Worm (Caenorhabditis elegans) whole organism, young adult: Measurements from ENCODE around the gene gst-23.

ENCODE experiments used
- C06A6.2 ChIP-seq: fragments of 200-800 bp; sonication (Bioruptor generic); conservative IDR thresholded peaks from 2 replicates; pipeline ENCODE4 v1.3.6; 2022; ENCODE audit warnings: missing genetic modification characterization, missing compliant biosample characterization
- F10E7.11 ChIP-seq: sonication (generic microtip); optimal IDR thresholded peaks from 2 replicates; lab custom pipeline; 2017; ENCODE audit warnings: mild to moderate bottlenecking, missing genetic modification characterization, moderate library complexity, missing compliant biosample characterization
- F23B12.7 ChIP-seq: sonication (generic microtip); optimal IDR thresholded peaks from 2 replicates; lab custom pipeline; 2017; ENCODE audit warnings: missing genetic modification characterization, mild to moderate bottlenecking, missing compliant biosample characterization, antibody characterized with exemption, moderate library complexity; ENCODE audit not compliant: insufficient read depth
- F55B11.4 ChIP-seq: sonication (generic microtip); optimal IDR thresholded peaks from 2 replicates; lab custom pipeline; 2016; ENCODE audit warnings: missing compliant biosample characterization, missing genetic modification characterization, borderline replicate concordance; ENCODE audit not compliant: insufficient read depth
- F57A8.1 ChIP-seq: fragments of 200-800 bp; sonication (Bioruptor generic); optimal IDR thresholded peaks from 2 replicates; lab custom pipeline; 2018; ENCODE audit warnings: mild to moderate bottlenecking, missing genetic modification characterization, moderate library complexity, missing compliant biosample characterization
- T26A5.8 ChIP-seq: sonication (generic microtip); optimal IDR thresholded peaks from 2 replicates; lab custom pipeline; 2016; ENCODE audit warnings: missing genetic modification characterization, missing compliant biosample characterization
- Y95B8A.8 ChIP-seq: fragments of 200-800 bp; sonication (Bioruptor generic); IDR thresholded peaks from 2 replicates; pipeline ENCODE4 v1.3.6; 2022; ENCODE audit warnings: missing genetic modification reagents, missing genetic modification characterization, missing compliant biosample characterization
- ZK185.1 ChIP-seq: sonication (generic microtip); optimal IDR thresholded peaks from 2 replicates; lab custom pipeline; 2016; ENCODE audit warnings: mild to moderate bottlenecking, missing genetic modification characterization, missing compliant biosample characterization; ENCODE audit not compliant: poor library complexity, severe bottlenecking
- aptf-3 ChIP-seq: fragments of 200-800 bp; sonication (Bioruptor generic); IDR thresholded peaks from 2 replicates; pipeline ENCODE4 v1.3.6; 2022; ENCODE audit warnings: missing genetic modification characterization, missing compliant biosample characterization
- atf-7 ChIP-seq: sonication (generic microtip); optimal IDR thresholded peaks from 2 replicates; lab custom pipeline; 2017; ENCODE audit warnings: mild to moderate bottlenecking, missing genetic modification characterization, missing compliant biosample characterization
- athp-1 ChIP-seq: sonication (generic microtip); optimal IDR thresholded peaks from 2 replicates; lab custom pipeline; 2017; ENCODE audit warnings: mild to moderate bottlenecking, missing genetic modification characterization, missing compliant biosample characterization
- attf-6 ChIP-seq: fragments of 200-800 bp; sonication (Bioruptor generic); IDR thresholded peaks from 2 replicates; pipeline ENCODE4 v1.3.6; 2022; ENCODE audit warnings: missing genetic modification reagents, missing genetic modification characterization, missing compliant biosample characterization
- ceh-27 ChIP-seq: fragments of 200-800 bp; sonication (Bioruptor generic); optimal IDR thresholded peaks from 2 replicates; lab custom pipeline; 2018; ENCODE audit warnings: mild to moderate bottlenecking, missing genetic modification characterization, moderate library complexity, missing compliant biosample characterization
- ceh-58 ChIP-seq: fragments of 200-800 bp; sonication (Bioruptor generic); IDR thresholded peaks from 2 replicates; pipeline ENCODE4 v1.3.6; 2022; ENCODE audit warnings: missing genetic modification characterization, missing compliant biosample characterization
- egl-18 ChIP-seq: fragments of 200-800 bp; sonication (Bioruptor generic); IDR thresholded peaks from 2 replicates; pipeline ENCODE4 v1.3.6; 2022; ENCODE audit warnings: missing genetic modification reagents, missing genetic modification characterization, missing compliant biosample characterization
- him-1 ChIP-seq: sonication (generic microtip); optimal IDR thresholded peaks from 2 replicates; lab custom pipeline; 2016; ENCODE audit warnings: missing genotype, missing genetic modification reagents, missing genetic modification characterization, missing compliant biosample characterization
- hlh-12 ChIP-seq: sonication (generic microtip); optimal IDR thresholded peaks from 2 replicates; lab custom pipeline; 2016; ENCODE audit warnings: missing genetic modification characterization, missing compliant biosample characterization
- hmg-1.2 ChIP-seq: fragments of 200-800 bp; sonication (Bioruptor generic); IDR thresholded peaks from 2 replicates; pipeline ENCODE4 v1.3.6; 2022; ENCODE audit warnings: missing genetic modification reagents, missing genetic modification characterization, missing compliant biosample characterization
- hmg-20 ChIP-seq: fragments of 200-800 bp; sonication (Bioruptor generic); IDR thresholded peaks from 2 replicates; pipeline ENCODE4 v1.3.6; 2022; ENCODE audit warnings: missing genetic modification reagents, missing genetic modification characterization, missing compliant biosample characterization
- hsf-1 ChIP-seq: fragments of 200-800 bp; sonication (Bioruptor generic); IDR thresholded peaks from 2 replicates; pipeline ENCODE4 v1.3.6; 2022; ENCODE audit warnings: missing genetic modification reagents, missing genetic modification characterization, missing compliant biosample characterization
- let-526 ChIP-seq: fragments of 200-800 bp; sonication (Bioruptor generic); IDR thresholded peaks from 2 replicates; pipeline ENCODE4 v1.3.6; 2022; ENCODE audit warnings: missing genetic modification reagents, missing genetic modification characterization, missing compliant biosample characterization
- lin-35 ChIP-seq, 3 experiments: fragments of 150-350 bp in 2 of 3; sonication (generic microtip) in 1 of 3; optimal IDR thresholded peaks; 2 replicates each; lab custom pipeline; 2014 to 2018; ENCODE audit warnings: missing biosample characterization in 3 of 3, missing genetic modification characterization in 3 of 3, missing genetic modification reagents in 3 of 3
- lin-54 ChIP-seq: fragments of 200-800 bp; sonication (Bioruptor generic); optimal IDR thresholded peaks from 2 replicates; lab custom pipeline; 2018; ENCODE audit warnings: mild to moderate bottlenecking, missing genetic modification characterization, missing compliant biosample characterization
- lsy-27 ChIP-seq: sonication (generic microtip); optimal IDR thresholded peaks from 2 replicates; lab custom pipeline; 2017; ENCODE audit warnings: missing genetic modification characterization, mild to moderate bottlenecking, missing compliant biosample characterization, antibody characterized with exemption, missing genotype, borderline replicate concordance; ENCODE audit not compliant: insufficient read depth
- madf-3 ChIP-seq: fragments of 200-800 bp; sonication (Bioruptor generic); IDR thresholded peaks from 2 replicates; pipeline ENCODE4 v1.3.6; 2022; ENCODE audit warnings: missing genetic modification reagents, missing genetic modification characterization, missing compliant biosample characterization
- madf-8 ChIP-seq: fragments of 200-800 bp; sonication (Bioruptor generic); conservative IDR thresholded peaks from 2 replicates; pipeline ENCODE4 v1.3.6; 2022; ENCODE audit warnings: missing genetic modification reagents, missing genetic modification characterization, missing compliant biosample characterization
- mes-4 ChIP-seq: sonication (generic microtip); optimal IDR thresholded peaks from 2 replicates; lab custom pipeline; 2016; ENCODE audit warnings: missing genotype, missing genetic modification characterization, missing compliant biosample characterization
- nfya-1 ChIP-seq: sonication (generic microtip); optimal IDR thresholded peaks from 2 replicates; lab custom pipeline; 2017; ENCODE audit warnings: antibody characterized with exemption, missing compliant biosample characterization, missing genetic modification characterization, borderline replicate concordance; ENCODE audit not compliant: insufficient read depth
- nfyb-1 ChIP-seq: fragments of 200-800 bp; sonication (Bioruptor generic); IDR thresholded peaks from 2 replicates; pipeline ENCODE4 v1.3.6; 2022; ENCODE audit warnings: missing genetic modification reagents, missing genetic modification characterization, missing compliant biosample characterization
- nhr-120 ChIP-seq: fragments of 200-800 bp; sonication (Bioruptor generic); IDR thresholded peaks from 2 replicates; pipeline ENCODE4 v1.3.6; 2022; ENCODE audit warnings: missing genetic modification characterization, missing compliant biosample characterization
- nhr-27 ChIP-seq: fragments of 200-800 bp; sonication (Bioruptor generic); optimal IDR thresholded peaks from 2 replicates; lab custom pipeline; 2018; ENCODE audit warnings: mild to moderate bottlenecking, missing genetic modification characterization, moderate library complexity, missing compliant biosample characterization
- nhr-80 ChIP-seq: sonication (generic microtip); optimal IDR thresholded peaks from 2 replicates; lab custom pipeline; 2016; ENCODE audit warnings: missing genetic modification characterization, missing compliant biosample characterization
- pha-4 ChIP-seq: fragments of 150-350 bp; sonication (generic microtip); optimal IDR thresholded peaks from 2 replicates; lab custom pipeline; 2014; ENCODE audit warnings: missing biosample characterization, missing genetic modification reagents, missing genetic modification characterization
- tbx-9 ChIP-seq: sonication (generic microtip); optimal IDR thresholded peaks from 2 replicates; lab custom pipeline; 2016; ENCODE audit warnings: borderline replicate concordance, missing genetic modification characterization, inconsistent platforms, missing compliant biosample characterization
- unc-130 ChIP-seq: sonication (generic microtip); optimal IDR thresholded peaks from 2 replicates; lab custom pipeline; 2016; ENCODE audit warnings: missing genetic modification reagents, missing genetic modification characterization, missing compliant biosample characterization
- ztf-18 ChIP-seq: sonication (generic microtip); optimal IDR thresholded peaks from 2 replicates; lab custom pipeline; 2016; ENCODE audit warnings: missing genotype, mild to moderate bottlenecking, missing genetic modification characterization, missing compliant biosample characterization
- ztf-26 ChIP-seq: sonication (generic microtip); optimal IDR thresholded peaks from 2 replicates; lab custom pipeline; 2017; ENCODE audit warnings: missing genetic modification characterization, missing compliant biosample characterization
- ztf-6 ChIP-seq: fragments of 200-800 bp; sonication (Bioruptor generic); IDR thresholded peaks from 2 replicates; pipeline ENCODE4 v1.3.6; 2022; ENCODE audit warnings: missing genetic modification reagents, missing genetic modification characterization, missing compliant biosample characterization

gst-23 gene

DNA sequence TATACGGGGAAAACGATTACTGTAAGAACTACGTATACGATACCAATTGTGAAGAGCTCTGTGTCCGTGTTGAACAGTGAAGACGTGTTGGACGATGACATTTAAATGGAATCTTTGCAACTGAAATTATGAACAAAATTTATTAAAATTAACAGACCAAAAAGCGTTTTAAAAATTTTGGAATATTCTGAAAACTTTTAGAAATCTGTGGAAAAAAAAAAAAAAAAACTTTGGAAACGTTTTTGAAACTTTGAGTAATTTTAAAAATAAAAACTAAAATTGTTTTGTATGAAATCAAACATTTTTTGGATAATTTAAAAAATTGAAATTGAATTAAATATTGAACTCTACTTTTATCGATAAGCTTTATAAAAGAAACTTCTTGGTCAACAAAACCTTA lies 13.0 kb downstream of the gst-23 start, which contains the start of gene srt-63:
Gene srt-63, minus strand, starts transcription at position 101 of the 400 bp plus-strand sequence.
- no peak for TF ChIP-seq atf-7 (tag; lab: Kevin White, UChicago)
- TF ChIP-seq ceh-58 (GFP tag; lab: Robert Waterston, UW): no peak
- TF ChIP-seq madf-3: no peak
- TF ChIP-seq T26A5.8: no peak
- no peak for TF ChIP-seq ztf-6 (GFP tag; lab: Robert Waterston, UW)
- no peak for TF ChIP-seq him-1
- TF ChIP-seq F55B11.4 (tag; lab: Kevin White, UChicago): no peak
- TF ChIP-seq F57A8.1 (GFP tag; lab: Kevin White, UChicago): no peak
- TF ChIP-seq Y95B8A.8 (GFP tag; lab: Robert Waterston, UW): no peak
- TF ChIP-seq ztf-26 (tag; lab: Kevin White, UChicago): no peak
- no peak for TF ChIP-seq nhr-80 (tag; lab: Kevin White, UChicago)
- no peak for TF ChIP-seq egl-18 (GFP tag; lab: Robert Waterston, UW)
- TF ChIP-seq let-526: no peak
- no peak for TF ChIP-seq F10E7.11 (tag; lab: Kevin White, UChicago)
- no peak for TF ChIP-seq lsy-27 (tag; lab: Kevin White, UChicago)
- TF ChIP-seq hsf-1 (GFP tag; lab: Robert Waterston, UW): no peak
- no peak for TF ChIP-seq ztf-18
- TF ChIP-seq ceh-27 (GFP tag; lab: Kevin White, UChicago): no peak

DNA sequence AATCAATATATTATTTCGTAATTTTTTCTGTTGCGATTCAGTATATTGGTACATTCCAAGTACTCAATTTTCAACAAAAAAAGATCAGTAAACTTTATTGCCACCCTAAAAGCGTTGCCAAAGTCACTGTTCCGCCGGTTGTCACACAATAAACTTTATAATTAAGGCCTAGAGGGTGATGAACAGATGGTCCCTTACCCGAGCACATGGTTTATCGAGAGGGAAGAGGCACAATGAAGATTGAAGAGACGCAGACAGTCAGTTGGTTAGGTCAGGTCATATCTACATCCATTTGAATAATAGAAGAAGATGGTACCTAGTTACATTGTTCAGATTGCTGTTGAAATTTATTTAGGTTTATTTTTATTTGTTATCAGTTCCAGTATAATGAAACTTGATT lies 13.7 kb downstream of the gst-23 start:
- TF ChIP-seq nhr-27 (tag; lab: Kevin White, UChicago) (no peak), lin-54 (no peak), hmg-20 (GFP tag; lab: Robert Waterston, UW) (no peak), tbx-9 (tag; lab: Kevin White, UChicago) (no peak), pha-4 (no peak), hmg-1.2 (peak; percentile 50; the same call in 1 of the 2 replicates), lin-35 (GFP tag; optimal IDR thresholded peaks at IDR 0.05; lab: Kevin White, UChicago) (no peak), nhr-120 (GFP tag; lab: Robert Waterston, UW) (no peak)

DNA sequence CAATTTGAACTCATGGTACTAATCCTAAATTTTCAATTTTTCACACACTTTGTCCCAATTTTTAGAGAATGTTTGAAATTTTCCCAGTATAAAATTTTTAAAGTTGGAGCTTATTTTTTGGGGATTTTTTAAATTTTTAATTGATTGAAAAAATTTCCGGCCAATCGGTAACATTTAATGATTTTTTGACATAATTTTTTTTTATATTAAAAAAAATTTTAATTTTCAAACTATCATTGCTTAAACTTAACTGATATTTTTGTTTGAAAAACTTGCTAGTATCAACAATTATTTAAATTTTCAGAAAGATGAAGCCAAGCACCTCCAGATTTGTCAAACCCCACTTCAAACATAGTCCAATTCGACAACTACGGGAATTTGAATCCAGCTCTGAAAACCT lies 14.2 kb downstream of the gst-23 start, which contains the start of gene T28A11.22:
Gene T28A11.22, plus strand, starts transcription at position 301 of the 400 bp plus-strand sequence.
- TF ChIP-seq C06A6.2 (GFP tag; lab: Robert Waterston, UW): no peak

DNA sequence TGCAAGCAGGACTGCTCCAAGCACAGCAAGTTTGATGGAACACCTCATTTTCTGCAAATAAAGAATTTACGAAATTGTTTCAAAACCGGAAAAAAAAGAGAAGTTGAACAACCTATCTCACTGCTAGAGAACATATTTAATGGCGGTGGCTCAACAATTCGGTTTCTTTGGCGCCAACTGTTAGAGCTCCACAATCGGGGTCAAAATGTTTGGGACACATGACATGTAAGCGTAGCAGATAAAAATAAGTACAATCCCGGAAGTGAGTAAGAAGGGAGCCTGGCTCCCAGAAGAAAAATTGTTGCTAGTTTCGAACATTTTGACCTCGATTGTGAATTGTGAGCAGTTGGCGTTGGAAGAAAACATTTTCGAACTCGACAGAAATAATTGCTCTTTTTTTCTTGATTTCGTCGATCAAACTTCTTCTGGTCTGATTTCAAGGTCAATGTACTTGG lies 16.1 kb downstream of the gst-23 start, which contains the start of gene T28A11.16:
Gene T28A11.16, minus strand, starts transcription at position 51 of the 455 bp plus-strand sequence.
- no peak for TF ChIP-seq mes-4
- no peak for TF ChIP-seq hlh-12
- TF ChIP-seq nfya-1 (tag; lab: Kevin White, UChicago): no peak
- TF ChIP-seq lin-35 (GFP tag; optimal IDR thresholded peaks at IDR 0.05; lab: Kevin White, UChicago): no peak
- TF ChIP-seq unc-130 (GFP tag; lab: Kevin White, UChicago): no peak
- TF ChIP-seq nhr-27 (tag; lab: Kevin White, UChicago): no peak
- TF ChIP-seq F23B12.7: no peak
- no peak for TF ChIP-seq nfyb-1 (GFP tag; lab: Robert Waterston, UW)
- no peak for TF ChIP-seq aptf-3 (GFP tag; lab: Robert Waterston, UW)
- no peak for TF ChIP-seq madf-8
- TF ChIP-seq ZK185.1: no peak
- TF ChIP-seq attf-6: no peak
- no peak for TF ChIP-seq athp-1 (tag; lab: Kevin White, UChicago)
